7 worm cellular contexts compared by ENCODE assay signal in the genomic region with DNA sequence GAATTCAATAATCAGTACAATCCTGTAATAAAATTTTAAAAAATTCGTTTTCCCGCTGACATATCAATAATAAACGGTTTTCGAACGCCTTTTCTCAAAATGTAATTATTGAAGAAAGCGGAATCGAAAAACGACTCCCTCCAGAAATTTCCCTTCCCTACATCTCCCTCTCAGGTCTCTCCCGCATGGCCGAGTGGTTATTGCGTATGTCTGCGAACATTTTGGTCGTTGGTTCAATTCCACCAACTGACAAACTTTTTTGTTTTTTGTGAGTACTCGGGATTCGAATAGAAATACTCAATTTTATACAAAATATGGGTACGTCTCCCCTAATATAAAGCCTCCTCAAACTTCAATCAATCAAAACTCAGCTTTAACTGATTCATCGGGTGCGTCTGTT.
TF ChIP-seq lines count a peak whose summit lies in the region.
"Not testable (repeated sequence)": the region's sequence is repeated elsewhere in the genome, so short reads cannot be mapped to it uniquely, and the experiment has no call there.

No protein-coding gene starts in this region.

TF ChIP-seq in whole organism, L1 larva, 84 proteins besides CTCF, POLR2A, EP300 and RAD21:
- TF ChIP-seq nhr-19 (GFP tag; conservative IDR thresholded peaks at IDR 0.05; lab: Robert Waterston, UW) = peak; percentile 17; the same call in 1 of the 2 replicates
TF ChIP-seq in whole organism, L1 larva: peak in this region for 1; not testable (repeated sequence) for 83.

TF ChIP-seq in whole organism, L4 larva, 104 proteins besides CTCF, POLR2A, EP300 and RAD21 (continues in another document):
- TF ChIP-seq nhr-41 (GFP tag; IDR thresholded peaks at IDR 0.05; lab: Robert Waterston, UW) (peak; percentile 92), mdt-29 (GFP tag; IDR thresholded peaks at IDR 0.05; lab: Robert Waterston, UW) (peak; percentile 81), T26A8.4 (GFP tag; IDR thresholded peaks at IDR 0.05; lab: Robert Waterston, UW) (peak; percentile 78), vab-7 (GFP tag; IDR thresholded peaks at IDR 0.05; lab: Robert Waterston, UW) (peak; percentile 97), ZK337.2 (GFP tag; IDR thresholded peaks at IDR 0.05; lab: Robert Waterston, UW) (peak; percentile 87), ctbp-1 (GFP tag; IDR thresholded peaks at IDR 0.05; lab: Robert Waterston, UW) (peak; percentile 90), lin-38 (GFP tag; IDR thresholded peaks at IDR 0.05; lab: Robert Waterston, UW) (peak; percentile 85), tra-1 (GFP tag; IDR thresholded peaks at IDR 0.05; lab: Robert Waterston, UW) (peak; percentile 89), php-3 (GFP tag; IDR thresholded peaks at IDR 0.05; lab: Robert Waterston, UW) (peak; percentile 81), dmd-8 (GFP tag; IDR thresholded peaks at IDR 0.05; lab: Robert Waterston, UW) (peak; percentile 99), pha-4 (GFP tag; IDR thresholded peaks at IDR 0.05; lab: Robert Waterston, UW) (peak; percentile 94), madf-5 (GFP tag; IDR thresholded peaks at IDR 0.05; lab: Robert Waterston, UW) (peak; percentile 90 to 93), arid-1 (GFP tag; conservative IDR thresholded peaks at IDR 0.05; lab: Robert Waterston, UW) (peak; percentile 92)
- TF ChIP-seq pha-4 (tag; optimal IDR thresholded peaks at IDR 0.05; lab: Kevin White, UChicago) = not testable (repeated sequence)

TF ChIP-seq in whole organism, early embryonic, 17 proteins besides CTCF, POLR2A, EP300 and RAD21:
- TF ChIP-seq sea-1 (GFP tag; conservative IDR thresholded peaks at IDR 0.05; lab: Robert Waterston, UW) = peak; percentile 97
- TF ChIP-seq tbx-11 (GFP tag; IDR thresholded peaks at IDR 0.05; lab: Robert Waterston, UW) = peak; percentile 93
- peak; percentile 96 for TF ChIP-seq tbx-37 (GFP tag; conservative IDR thresholded peaks at IDR 0.05; lab: Robert Waterston, UW)
- peak; percentile 95 for TF ChIP-seq pes-1 (GFP tag; IDR thresholded peaks at IDR 0.05; lab: Robert Waterston, UW)
- TF ChIP-seq scrt-1 (GFP tag; IDR thresholded peaks at IDR 0.05; lab: Robert Waterston, UW) = peak; percentile 95
- TF ChIP-seq flt-1 (GFP tag; IDR thresholded peaks at IDR 0.05; lab: Robert Waterston, UW) = peak; percentile 94

TF ChIP-seq in whole organism, late embryonic, 69 proteins besides CTCF, POLR2A, EP300 and RAD21:
- TF ChIP-seq ceh-45 (GFP tag; IDR thresholded peaks at IDR 0.05; lab: Robert Waterston, UW) (peak; percentile 84), che-1 (tag; optimal IDR thresholded peaks at IDR 0.05; lab: Kevin White, UChicago) (peak; percentile 45), sox-2 (GFP tag; IDR thresholded peaks at IDR 0.05; lab: Robert Waterston, UW) (peak; percentile 71), unc-3 (GFP tag; conservative IDR thresholded peaks at IDR 0.05; lab: Robert Waterston, UW) (peak; percentile 82), ceh-34 (tag; optimal IDR thresholded peaks at IDR 0.05; lab: Kevin White, UChicago) (peak; percentile 4)
- TF ChIP-seq unc-3 (tag; optimal IDR thresholded peaks at IDR 0.05; lab: Kevin White, UChicago) = not testable (repeated sequence)

TF ChIP-seq in whole organism, midembryonic, 9 proteins besides CTCF, POLR2A, EP300 and RAD21:
- TF ChIP-seq flt-1 (GFP tag; IDR thresholded peaks at IDR 0.05; lab: Robert Waterston, UW) = peak; percentile 95
- peak; percentile 98 for TF ChIP-seq tab-1 (GFP tag; IDR thresholded peaks at IDR 0.05; lab: Robert Waterston, UW)
- peak; percentile 90 for TF ChIP-seq ztf-29 (GFP tag; IDR thresholded peaks at IDR 0.05; lab: Robert Waterston, UW)
- TF ChIP-seq T22C8.4 (GFP tag; IDR thresholded peaks at IDR 0.05; lab: Robert Waterston, UW) = peak; percentile 94
- TF ChIP-seq ztf-23 (GFP tag; IDR thresholded peaks at IDR 0.05; lab: Robert Waterston, UW) = peak; percentile 96
- peak; percentile 95 for TF ChIP-seq klf-2 (GFP tag; conservative IDR thresholded peaks at IDR 0.05; lab: Robert Waterston, UW)
- peak; percentile 89 for TF ChIP-seq ref-1 (GFP tag; conservative IDR thresholded peaks at IDR 0.05; lab: Robert Waterston, UW)

TF ChIP-seq in whole organism, mixed stage, embryonic, 35 proteins besides CTCF, POLR2A, EP300 and RAD21:
- TF ChIP-seq drap-1 (GFP tag; optimal IDR thresholded peaks at IDR 0.05; lab: Kevin White, UChicago) (peak; percentile 1), sptf-1 (tag; optimal IDR thresholded peaks at IDR 0.05; lab: Kevin White, UChicago) (peak; percentile 27), M03D4.4 (tag; optimal IDR thresholded peaks at IDR 0.05; lab: Kevin White, UChicago) (peak; percentile 29)

TF ChIP-seq in whole organism, young adult, 124 proteins besides CTCF, POLR2A, EP300 and RAD21:
- peak; percentile 82 for TF ChIP-seq dox-1 (GFP tag; IDR thresholded peaks at IDR 0.05; lab: Robert Waterston, UW)
- peak; percentile 6 for TF ChIP-seq die-1 (tag; optimal IDR thresholded peaks at IDR 0.05; lab: Kevin White, UChicago)
- 0 out of 2 replicates have a peak, but pooled peaks have one; percentile 69 for TF ChIP-seq C17E4.6 (GFP tag; IDR thresholded peaks at IDR 0.05; lab: Robert Waterston, UW)
- TF ChIP-seq attf-3 (GFP tag; conservative IDR thresholded peaks at IDR 0.05; lab: Robert Waterston, UW) = peak; percentile 54
- TF ChIP-seq ztf-25 (GFP tag; IDR thresholded peaks at IDR 0.05; lab: Robert Waterston, UW) = peak; percentile 89; the same call in 1 of the 2 replicates
- peak; percentile 97 for TF ChIP-seq lin-26 (GFP tag; IDR thresholded peaks at IDR 0.05; lab: Robert Waterston, UW)
- 0 out of 2 replicates have a peak, but pooled peaks have one; percentile 60 for TF ChIP-seq nfya-2 (GFP tag; IDR thresholded peaks at IDR 0.05; lab: Robert Waterston, UW)
- 0 out of 2 replicates have a peak, but pooled peaks have one; percentile 14 for TF ChIP-seq cebp-1 (GFP tag; IDR thresholded peaks at IDR 0.05; lab: Robert Waterston, UW)
- not testable (repeated sequence) for TF ChIP-seq cebp-1 (tag; optimal IDR thresholded peaks at IDR 0.05; lab: Kevin White, UChicago)
- peak; percentile 65 for TF ChIP-seq mcd-1 (GFP tag; IDR thresholded peaks at IDR 0.05; lab: Robert Waterston, UW)
- 0 out of 2 replicates have a peak, but pooled peaks have one; percentile 51 for TF ChIP-seq let-526 (GFP tag; IDR thresholded peaks at IDR 0.05; lab: Robert Waterston, UW)
- TF ChIP-seq B0261.1 (tag; optimal IDR thresholded peaks at IDR 0.05; lab: Kevin White, UChicago) = peak; percentile 66
- TF ChIP-seq D2030.7 (GFP tag; IDR thresholded peaks at IDR 0.05; lab: Robert Waterston, UW) = peak; percentile 52; the same call in 1 of the 2 replicates
- TF ChIP-seq ceh-100 (GFP tag; IDR thresholded peaks at IDR 0.05; lab: Robert Waterston, UW) = peak; percentile 59
- peak; percentile 28; the same call in 1 of the 2 replicates for TF ChIP-seq Y53F4B.3 (GFP tag; IDR thresholded peaks at IDR 0.05; lab: Robert Waterston, UW)
- peak; percentile 72 for TF ChIP-seq ztf-28 (GFP tag; IDR thresholded peaks at IDR 0.05; lab: Robert Waterston, UW)
- TF ChIP-seq ceh-40 (GFP tag; IDR thresholded peaks at IDR 0.05; lab: Robert Waterston, UW) = peak; percentile 82
- 0 out of 2 replicates have a peak, but pooled peaks have one; percentile 48 for TF ChIP-seq Y53G8AR.9 (GFP tag; conservative IDR thresholded peaks at IDR 0.05; lab: Robert Waterston, UW)
- peak; percentile 42; the same call in 1 of the 2 replicates for TF ChIP-seq rcor-1 (GFP tag; IDR thresholded peaks at IDR 0.05; lab: Robert Waterston, UW)
- peak; percentile 88 for TF ChIP-seq nfyb-1 (GFP tag; IDR thresholded peaks at IDR 0.05; lab: Robert Waterston, UW)
- TF ChIP-seq aptf-2 (GFP tag; conservative IDR thresholded peaks at IDR 0.05; lab: Robert Waterston, UW) = 0 out of 2 replicates have a peak, but pooled peaks have one; percentile 31
- TF ChIP-seq hmg-1.2 (GFP tag; IDR thresholded peaks at IDR 0.05; lab: Robert Waterston, UW) = peak; percentile 79
- 0 out of 2 replicates have a peak, but pooled peaks have one; percentile 35 for TF ChIP-seq F39B2.1 (GFP tag; IDR thresholded peaks at IDR 0.05; lab: Robert Waterston, UW)
- TF ChIP-seq egl-44 (GFP tag; IDR thresholded peaks at IDR 0.05; lab: Robert Waterston, UW) = peak; percentile 92
- TF ChIP-seq cebp-2 (GFP tag; IDR thresholded peaks at IDR 0.05; lab: Robert Waterston, UW) = peak; percentile 49; the same call in 1 of the 2 replicates
- peak; percentile 60; the same call in 1 of the 2 replicates for TF ChIP-seq B0019.2 (GFP tag; conservative IDR thresholded peaks at IDR 0.05; lab: Robert Waterston, UW)
- peak; percentile 71 for TF ChIP-seq pbrm-1 (GFP tag; IDR thresholded peaks at IDR 0.05; lab: Robert Waterston, UW)
- TF ChIP-seq Y56A3A.18 (GFP tag; IDR thresholded peaks at IDR 0.05; lab: Robert Waterston, UW) = peak; percentile 84
- TF ChIP-seq bed-1 (GFP tag; IDR thresholded peaks at IDR 0.05; lab: Robert Waterston, UW) = 0 out of 2 replicates have a peak, but pooled peaks have one; percentile 63
- 0 out of 2 replicates have a peak, but pooled peaks have one; percentile 53 for TF ChIP-seq ceh-58 (GFP tag; IDR thresholded peaks at IDR 0.05; lab: Robert Waterston, UW)
- peak; percentile 65; the same call in 1 of the 2 replicates for TF ChIP-seq attf-6 (GFP tag; IDR thresholded peaks at IDR 0.05; lab: Robert Waterston, UW)
- 0 out of 2 replicates have a peak, but pooled peaks have one; percentile 39 for TF ChIP-seq F33H1.4 (GFP tag; IDR thresholded peaks at IDR 0.05; lab: Robert Waterston, UW)
- 0 out of 2 replicates have a peak, but pooled peaks have one; percentile 75 for TF ChIP-seq nhr-120 (GFP tag; IDR thresholded peaks at IDR 0.05; lab: Robert Waterston, UW)
- TF ChIP-seq ekl-4 (GFP tag; IDR thresholded peaks at IDR 0.05; lab: Robert Waterston, UW) = peak; percentile 60; the same call in 1 of the 2 replicates
- TF ChIP-seq K11D2.4 (GFP tag; IDR thresholded peaks at IDR 0.05; lab: Robert Waterston, UW) = 0 out of 2 replicates have a peak, but pooled peaks have one; percentile 22
- peak; percentile 87 for TF ChIP-seq tbp1 (GFP tag; optimal IDR thresholded peaks at IDR 0.05; lab: Kevin White, UChicago)
- peak; percentile 84; the same call in 1 of the 2 replicates for TF ChIP-seq aptf-3 (GFP tag; IDR thresholded peaks at IDR 0.05; lab: Robert Waterston, UW)
- TF ChIP-seq hmg-20 (GFP tag; IDR thresholded peaks at IDR 0.05; lab: Robert Waterston, UW) = 0 out of 2 replicates have a peak, but pooled peaks have one; percentile 21
- peak; percentile 13 for TF ChIP-seq rpc-1 (optimal IDR thresholded peaks at IDR 0.05; lab: Kevin White, UChicago)
- TF ChIP-seq rpc-1 (tag; optimal IDR thresholded peaks at IDR 0.05; lab: Kevin White, UChicago) = peak; percentile 14
- 0 out of 2 replicates have a peak, but pooled peaks have one; percentile 57 for TF ChIP-seq hsf-1 (GFP tag; IDR thresholded peaks at IDR 0.05; lab: Robert Waterston, UW)
TF ChIP-seq in whole organism, young adult: peak in this region for 39; not testable (repeated sequence) for 85.
